Worm (Caenorhabditis elegans) whole organism, mixed stage, embryonic: ENCODE results near the gene srg-61.

Experiments used
- M03D4.4 ChIP-seq: sonication (generic microtip); optimal IDR thresholded peaks from 2 replicates; lab custom pipeline; 2017; ENCODE audit warnings: mild to moderate bottlenecking, missing genetic modification characterization, missing compliant biosample characterization
- bed-3 ChIP-seq: fragments of 200-800 bp; sonication (Bioruptor generic); optimal IDR thresholded peaks from 3 replicates; lab custom pipeline; 2018; ENCODE audit warnings: mild to moderate bottlenecking, missing genetic modification characterization, moderate library complexity, missing compliant biosample characterization
- blmp-1 ChIP-seq: fragments of 150-350 bp; optimal IDR thresholded peaks from 2 replicates; lab custom pipeline; 2014; ENCODE audit warnings: missing biosample characterization, missing genetic modification characterization
- ceh-39 ChIP-seq: fragments of 150-350 bp; optimal IDR thresholded peaks from 2 replicates; lab custom pipeline; 2014; ENCODE audit warnings: missing biosample characterization, missing genetic modification characterization
- ceh-83 ChIP-seq: fragments of 200-800 bp; sonication (Bioruptor generic); optimal IDR thresholded peaks from 2 replicates; lab custom pipeline; 2018; ENCODE audit warnings: mild to moderate bottlenecking, missing genetic modification characterization, missing compliant biosample characterization
- ces-1 ChIP-seq: fragments of 150-350 bp; optimal IDR thresholded peaks from 2 replicates; lab custom pipeline; 2014; ENCODE audit warnings: missing biosample characterization, missing genetic modification reagents, missing genetic modification characterization
- cnd-1 ChIP-seq: fragments of 200-800 bp; sonication (Bioruptor generic); optimal IDR thresholded peaks from 2 replicates; lab custom pipeline; 2018; ENCODE audit warnings: mild to moderate bottlenecking, missing genetic modification characterization, missing compliant biosample characterization
- elt-1 ChIP-seq: sonication (generic microtip); optimal IDR thresholded peaks from 2 replicates; lab custom pipeline; 2017; ENCODE audit warnings: missing genetic modification characterization, mild to moderate bottlenecking, missing compliant biosample characterization, antibody characterized with exemption, moderate library complexity, borderline replicate concordance; ENCODE audit not compliant: insufficient read depth
- elt-3 ChIP-seq: fragments of 150-350 bp; optimal IDR thresholded peaks from 2 replicates; lab custom pipeline; 2014; ENCODE audit warnings: missing biosample characterization, missing genetic modification characterization
- flh-1 ChIP-seq: fragments of 200-800 bp; sonication (Bioruptor generic); optimal IDR thresholded peaks from 2 replicates; lab custom pipeline; 2018; ENCODE audit warnings: mild to moderate bottlenecking, missing genetic modification characterization, moderate library complexity, missing compliant biosample characterization
- ham-2 ChIP-seq: fragments of 200-800 bp; sonication (Bioruptor generic); optimal IDR thresholded peaks from 2 replicates; lab custom pipeline; 2018; ENCODE audit warnings: mild to moderate bottlenecking, missing genetic modification characterization, missing compliant biosample characterization
- lin-13 ChIP-seq: fragments of 150-350 bp; optimal IDR thresholded peaks from 2 replicates; lab custom pipeline; 2014; ENCODE audit warnings: missing biosample characterization, missing genetic modification characterization
- lin-32 ChIP-seq: fragments of 200-800 bp; sonication (Bioruptor generic); optimal IDR thresholded peaks from 2 replicates; lab custom pipeline; 2018; ENCODE audit warnings: mild to moderate bottlenecking, missing genetic modification characterization, missing compliant biosample characterization
- lsy-2 ChIP-seq: fragments of 150-350 bp; optimal IDR thresholded peaks from 2 replicates; lab custom pipeline; 2014; ENCODE audit warnings: missing biosample characterization, missing genetic modification characterization
- mep-1 ChIP-seq: fragments of 150-350 bp; optimal IDR thresholded peaks from 2 replicates; lab custom pipeline; 2017; ENCODE audit warnings: missing biosample characterization, missing genetic modification reagents, missing genetic modification characterization, inconsistent platforms
- mls-2 ChIP-seq: sonication (generic microtip); optimal IDR thresholded peaks from 2 replicates; lab custom pipeline; 2016; ENCODE audit warnings: mild to moderate bottlenecking, missing genetic modification characterization, moderate library complexity, missing compliant biosample characterization
- nhr-12 ChIP-seq: fragments of 150-350 bp; optimal IDR thresholded peaks from 2 replicates; lab custom pipeline; 2014; ENCODE audit warnings: missing biosample characterization, missing genetic modification characterization
- nhr-2 ChIP-seq: fragments of 150-350 bp; optimal IDR thresholded peaks from 2 replicates; lab custom pipeline; 2014; ENCODE audit warnings: missing biosample characterization, missing genetic modification characterization
- nhr-237 ChIP-seq: fragments of 150-350 bp; optimal IDR thresholded peaks from 2 replicates; lab custom pipeline; 2014; ENCODE audit warnings: missing biosample characterization, missing genetic modification characterization
- nhr-76 ChIP-seq: sonication (generic microtip); optimal IDR thresholded peaks from 2 replicates; lab custom pipeline; 2017; ENCODE audit warnings: missing biosample characterization, missing genetic modification characterization
- pha-4 ChIP-seq: fragments of 150-350 bp; optimal IDR thresholded peaks from 2 replicates; lab custom pipeline; 2018; ENCODE audit warnings: missing biosample characterization, missing genetic modification reagents, missing genetic modification characterization
- sptf-1 ChIP-seq: sonication (generic microtip); optimal IDR thresholded peaks from 2 replicates; lab custom pipeline; 2017; ENCODE audit warnings: mild to moderate bottlenecking, missing genetic modification characterization, moderate library complexity, missing compliant biosample characterization
- tbx-8 ChIP-seq: fragments of 200-800 bp; sonication (Bioruptor generic); optimal IDR thresholded peaks from 2 replicates; lab custom pipeline; 2018; ENCODE audit warnings: mild to moderate bottlenecking, missing genetic modification characterization, moderate library complexity, missing compliant biosample characterization
- unc-120 ChIP-seq: sonication (generic microtip); optimal IDR thresholded peaks from 2 replicates; lab custom pipeline; 2017; ENCODE audit warnings: missing genetic modification characterization, missing compliant biosample characterization; ENCODE audit not compliant: poor library complexity, severe bottlenecking
- unc-39 ChIP-seq: fragments of 150-350 bp; optimal IDR thresholded peaks from 2 replicates; lab custom pipeline; 2014; ENCODE audit warnings: missing biosample characterization, missing genetic modification characterization
- unc-62 ChIP-seq: fragments of 150-350 bp; optimal IDR thresholded peaks from 2 replicates; lab custom pipeline; 2014; ENCODE audit warnings: missing biosample characterization, missing genetic modification reagents, missing genetic modification characterization
- zip-8 ChIP-seq: fragments of 150-350 bp; optimal IDR thresholded peaks from 2 replicates; lab custom pipeline; 2014; ENCODE audit warnings: missing biosample characterization, missing genetic modification characterization
- ztf-11 ChIP-seq: fragments of 150-350 bp; optimal IDR thresholded peaks from 2 replicates; lab custom pipeline; 2014; ENCODE audit warnings: missing biosample characterization, missing genetic modification characterization

Gene srg-61

DNA sequence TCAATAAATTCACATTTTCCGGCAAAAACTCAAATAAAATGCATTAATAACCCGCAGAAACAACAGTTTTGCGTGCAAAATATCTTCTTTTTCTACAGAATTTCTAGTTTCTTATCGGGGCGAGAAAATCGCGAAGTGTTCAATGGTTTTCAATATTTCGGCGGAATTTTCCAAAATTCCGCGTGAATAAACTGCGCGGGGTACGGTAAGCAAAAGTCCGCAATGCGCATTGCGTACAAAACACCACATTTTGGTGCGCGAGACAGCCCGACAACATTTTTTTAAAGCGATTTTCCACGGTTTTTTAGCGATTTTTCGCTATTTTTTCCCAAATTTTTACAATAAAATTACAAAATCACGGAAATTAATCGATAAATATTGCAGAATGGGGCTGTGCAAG is 45.7 kb downstream of the srg-61 start, which contains the start of gene Y45G12B.2:
TSS of gene Y45G12B.2 (plus strand) at position 383 of the 400 bp plus-strand sequence.
- TF ChIP-seq unc-120 (tag; lab: Kevin White, UChicago): no peak
- TF ChIP-seq unc-39 (tag; lab: Kevin White, UChicago): no peak
- TF ChIP-seq blmp-1 (tag; lab: Kevin White, UChicago): no peak
- TF ChIP-seq zip-8 (tag; lab: Kevin White, UChicago): no peak
- peak; percentile 48 for TF ChIP-seq lin-13
- no peak for TF ChIP-seq ceh-39 (tag; lab: Kevin White, UChicago)
- no peak for TF ChIP-seq nhr-12 (tag; lab: Kevin White, UChicago)
- peak; percentile 40 for TF ChIP-seq pha-4 (tag; lab: Kevin White, UChicago)
- TF ChIP-seq mls-2: peak; percentile 12
- no peak for TF ChIP-seq nhr-2 (tag; lab: Kevin White, UChicago)
- no peak for TF ChIP-seq ceh-83 (GFP tag; lab: Kevin White, UChicago)
- TF ChIP-seq nhr-237: peak; percentile 41
- TF ChIP-seq lsy-2: peak; percentile 98
- peak; percentile 45 for TF ChIP-seq sptf-1
- no peak for TF ChIP-seq unc-62 (GFP tag; lab: Kevin White, UChicago)
- peak; percentile 49 for TF ChIP-seq ces-1 (GFP tag; lab: Kevin White, UChicago)
- TF ChIP-seq mep-1: peak; percentile 52
- TF ChIP-seq cnd-1 (tag; lab: Kevin White, UChicago): no peak

DNA sequence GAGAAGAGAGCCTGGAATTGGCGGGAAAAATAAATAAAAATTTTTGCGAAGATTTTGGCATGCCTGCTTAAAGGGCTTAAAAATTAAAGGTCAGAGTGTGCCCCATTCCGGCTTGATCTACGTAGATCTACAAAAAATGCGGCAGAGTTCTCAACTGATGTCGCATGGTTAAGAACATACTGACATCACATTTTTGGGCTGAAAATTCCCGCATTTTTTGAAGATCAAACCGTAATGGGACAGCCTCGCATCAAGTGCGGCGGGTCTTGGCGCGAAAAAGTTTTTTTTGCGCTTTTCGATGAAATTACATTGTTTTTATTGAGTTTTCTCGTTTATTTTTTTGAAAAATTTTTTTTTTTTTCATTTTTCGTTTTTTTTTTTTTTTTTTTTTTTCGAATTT is 49.2 kb downstream of the srg-61 start:
- TF ChIP-seq ztf-11 (tag; lab: Kevin White, UChicago): no peak
- TF ChIP-seq zip-8 (tag; lab: Kevin White, UChicago): no peak
- TF ChIP-seq bed-3 (GFP tag; lab: Kevin White, UChicago): no peak
- TF ChIP-seq unc-39 (tag; lab: Kevin White, UChicago): no peak
- TF ChIP-seq elt-3: no peak

- TF ChIP-seq ceh-39 (tag; lab: Kevin White, UChicago) (no peak), nhr-237 (no peak), lin-13 (no peak), tbx-8 (GFP tag; lab: Kevin White, UChicago) (no peak), pha-4 (tag; lab: Kevin White, UChicago) (no peak), flh-1 (GFP tag; lab: Kevin White, UChicago) (no peak), bed-3 (GFP tag; lab: Kevin White, UChicago) (no peak), blmp-1 (tag; lab: Kevin White, UChicago) (no peak), mls-2 (no peak), ztf-11 (tag; lab: Kevin White, UChicago) (no peak), lin-32 (GFP tag; lab: Kevin White, UChicago) (no peak), ham-2 (no peak), cnd-1 (tag; lab: Kevin White, UChicago) (no peak), nhr-76 (tag; lab: Kevin White, UChicago) (no peak), nhr-2 (tag; lab: Kevin White, UChicago) (no peak), sptf-1 (no peak), M03D4.4 (tag; lab: Kevin White, UChicago) (no peak), elt-1 (tag; lab: Kevin White, UChicago) (no peak)
- TF ChIP-seq, all 35 proteins: peak for 0
These were observed 49.6 kb downstream of the srg-61 start for ce11 chrV:2690478-2690877.
